Worm (Caenorhabditis elegans): ENCODE data around the gene rpl-42.

The rpl-42 gene

DNA sequence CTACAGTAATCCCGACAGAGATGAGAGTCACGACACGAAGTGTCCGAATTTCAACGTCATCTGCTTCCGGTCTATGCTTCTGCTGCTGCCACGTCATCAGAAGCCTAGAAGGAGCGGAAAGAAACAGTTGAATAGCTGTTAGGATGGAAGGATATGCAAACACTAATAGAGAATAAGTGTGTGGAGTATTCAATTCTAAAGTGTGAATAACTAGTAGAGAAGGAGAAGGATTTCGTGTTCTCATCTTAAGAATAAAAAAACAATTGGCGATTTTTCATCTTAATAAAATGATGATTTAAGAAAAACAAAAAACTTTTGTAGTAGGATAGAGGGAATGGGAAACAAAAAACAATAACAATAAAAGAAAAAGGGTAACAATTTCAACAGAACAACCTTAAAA is 46.6 kb upstream of the rpl-42 start, which contains the start of gene col-83:
Gene col-83, minus strand, starts transcription at position 101 of the 400 bp plus-strand sequence.
- TF ChIP-seq mcd-1 (GFP tag; IDR thresholded peaks at IDR 0.05) (no peak), Y53F4B.3 (GFP tag; IDR thresholded peaks at IDR 0.05) (no peak), rpc-1 (optimal IDR thresholded peaks at IDR 0.05) (no peak), rpc-1 (tag; optimal IDR thresholded peaks at IDR 0.05) (no peak), aptf-2 (GFP tag; conservative IDR thresholded peaks at IDR 0.05) (no peak), madf-3 (GFP tag; IDR thresholded peaks at IDR 0.05) (no peak)

DNA sequence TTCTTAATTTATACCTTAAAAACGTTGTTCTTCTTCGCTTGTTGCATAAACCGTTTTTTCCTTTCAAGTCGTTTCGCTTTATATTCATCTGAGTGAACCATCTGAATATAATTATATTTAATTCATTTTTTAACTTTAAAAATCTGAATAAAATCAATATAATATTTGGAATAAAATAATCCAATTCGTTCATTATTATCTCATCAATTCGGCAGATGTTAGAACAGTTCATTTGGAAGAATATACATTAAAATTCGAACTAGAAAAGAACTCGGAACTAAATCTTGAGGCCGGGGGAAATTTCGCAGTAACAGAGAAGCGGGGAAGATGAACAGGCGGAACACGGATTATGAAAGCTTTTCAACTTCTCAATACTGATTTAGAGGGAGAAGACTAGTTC is 43.6 kb upstream of the rpl-42 start, which contains the start of gene F33A8.4:
Gene F33A8.4, minus strand, starts transcription at position 101 of the 400 bp plus-strand sequence.
- TF ChIP-seq D2030.7 (GFP tag; IDR thresholded peaks at IDR 0.05) (no peak), T26A5.8 (tag; optimal IDR thresholded peaks at IDR 0.05) (no peak), bed-2 (GFP tag; IDR thresholded peaks at IDR 0.05) (no peak), lin-40 (tag; optimal IDR thresholded peaks at IDR 0.05) (no peak), dpl-1 (GFP tag; optimal IDR thresholded peaks at IDR 0.05) (no peak), pha-4 (tag; optimal IDR thresholded peaks at IDR 0.05) (no peak)

DNA sequence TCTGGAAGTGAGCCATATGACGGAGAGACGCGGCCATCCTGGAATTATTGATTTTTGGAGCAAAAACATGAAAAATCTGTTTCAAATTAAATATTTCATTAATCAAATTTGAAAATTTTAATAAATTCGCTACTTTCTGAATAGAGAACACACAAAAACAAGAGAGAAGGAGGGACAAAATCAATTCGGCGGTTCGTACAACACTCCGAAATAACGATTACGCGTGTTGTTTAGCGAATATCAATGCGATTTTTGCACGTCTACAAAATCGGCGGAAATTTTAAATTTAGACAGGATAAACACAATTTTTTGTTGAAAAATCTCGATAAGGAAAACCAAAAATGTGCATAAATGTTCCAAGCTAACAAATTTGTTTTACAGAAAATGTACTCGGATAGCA is 42.6 kb upstream of the rpl-42 start, which contains the start of the genes sdhd-1 and ilkp-1:
Gene sdhd-1, minus strand, starts transcription at position 38 of the 400 bp plus-strand sequence.
Gene ilkp-1, plus strand, starts transcription at position 380 of the 400 bp plus-strand sequence.
- TF ChIP-seq hmg-1.2 (GFP tag; IDR thresholded peaks at IDR 0.05) (peak; percentile 48; the same call in 1 of the 2 replicates), lin-54 (GFP tag; optimal IDR thresholded peaks at IDR 0.05) (peak; percentile 55), lin-35 (GFP tag; optimal IDR thresholded peaks at IDR 0.05) (peak in 1 of 3 experiments; percentile 54), efl-1 (GFP tag; optimal IDR thresholded peaks at IDR 0.05) (peak; percentile 33), lag-1 (GFP tag; IDR thresholded peaks at IDR 0.05) (no peak), attf-5 (GFP tag; optimal IDR thresholded peaks at IDR 0.05) (peak; percentile 20), hsf-1 (GFP tag; IDR thresholded peaks at IDR 0.05) (no peak), attf-3 (GFP tag; conservative IDR thresholded peaks at IDR 0.05) (peak; percentile 90)

DNA sequence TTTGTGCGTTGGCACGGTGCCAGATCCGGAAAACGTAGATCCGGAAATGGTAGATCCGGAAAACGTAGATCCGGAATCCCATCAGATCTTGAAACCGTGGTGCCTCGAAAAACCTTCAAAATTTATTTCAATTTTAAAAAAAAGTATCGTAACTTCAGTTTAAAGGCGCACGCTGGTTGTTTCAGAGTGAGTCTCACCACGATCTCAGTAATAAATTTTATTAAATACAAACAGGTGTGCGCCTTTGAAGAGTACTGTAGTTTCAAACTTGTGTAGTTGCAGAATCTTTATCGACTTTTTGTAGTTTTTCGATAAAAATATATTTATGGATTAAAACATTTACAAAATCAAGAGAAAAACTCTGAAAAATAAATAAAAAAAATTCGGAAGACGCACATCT is 41.8 kb upstream of the rpl-42 start:
- TF ChIP-seq dox-1 (GFP tag; IDR thresholded peaks at IDR 0.05) (peak; percentile 53; the same call in 1 of the 2 replicates), ceh-100 (GFP tag; IDR thresholded peaks at IDR 0.05) (peak; percentile 60), lin-54 (GFP tag; optimal IDR thresholded peaks at IDR 0.05) (peak; percentile 75), akir-1 (GFP tag; optimal IDR thresholded peaks at IDR 0.05) (no peak), F39B2.1 (GFP tag; IDR thresholded peaks at IDR 0.05) (peak; percentile 19; the same call in 1 of the 2 replicates), mcd-1 (GFP tag; IDR thresholded peaks at IDR 0.05) (peak; percentile 61; the same call in 1 of the 2 replicates), snpc-1.1 (tag; optimal IDR thresholded peaks at IDR 0.05; ENCODE audit: insufficient read depth) (peak; percentile 37), let-607 (tag; optimal IDR thresholded peaks at IDR 0.05) (no peak), D2030.7 (GFP tag; IDR thresholded peaks at IDR 0.05) (peak; percentile 84), attf-3 (GFP tag; conservative IDR thresholded peaks at IDR 0.05) (peak; percentile 45; the same call in 1 of the 2 replicates), ceh-91 (GFP tag; IDR thresholded peaks at IDR 0.05) (peak; percentile 88), madf-6 (GFP tag; IDR thresholded peaks at IDR 0.05) (peak; percentile 98), lsl-1 (GFP tag; optimal IDR thresholded peaks at IDR 0.05) (peak; percentile 99), ztf-18 (tag; optimal IDR thresholded peaks at IDR 0.05) (no peak), tlf-1 (GFP tag; optimal IDR thresholded peaks at IDR 0.05) (peak; percentile 21), lsy-27 (tag; optimal IDR thresholded peaks at IDR 0.05; ENCODE audit: borderline replicate concordance, insufficient read depth) (no peak), snpc-3.4 (tag; optimal IDR thresholded peaks at IDR 0.05) (peak; percentile 63), F57C9.4 (tag; optimal IDR thresholded peaks at IDR 0.05) (no peak), hsf-1 (GFP tag; IDR thresholded peaks at IDR 0.05) (0 out of 2 replicates have a peak, but pooled peaks have one; percentile 25), tbx-9 (tag; optimal IDR thresholded peaks at IDR 0.05; ENCODE audit: borderline replicate concordance) (no peak), pbrm-1 (GFP tag; IDR thresholded peaks at IDR 0.05) (0 out of 2 replicates have a peak, but pooled peaks have one; percentile 9), ztf-22 (GFP tag; optimal IDR thresholded peaks at IDR 0.05) (no peak), tbp1 (GFP tag; optimal IDR thresholded peaks at IDR 0.05) (peak; percentile 27), ekl-4 (GFP tag; IDR thresholded peaks at IDR 0.05) (0 out of 2 replicates have a peak, but pooled peaks have one; percentile 41), C17E4.6 (GFP tag; IDR thresholded peaks at IDR 0.05) (no peak), F33H1.4 (GFP tag; IDR thresholded peaks at IDR 0.05) (peak; percentile 94), F57A8.1 (GFP tag; optimal IDR thresholded peaks at IDR 0.05) (no peak)

All from whole organism, young adult.